Fruit fly (Drosophila melanogaster) whole organism, embryonic: ENCODE data around the gene CG17764.

Experiments
- Awh ChIP-seq: fragments of 200-800 bp; sonication (Bioruptor generic); IDR thresholded peaks from 2 replicates; pipeline ENCODE4, ENCODE4 v1.3.6; 2022; ENCODE audit warnings: missing biosample characterization, missing genetic modification characterization
- CG10147 ChIP-seq: fragments of 200-800 bp; sonication (Bioruptor generic); optimal IDR thresholded peaks from 2 replicates; lab custom pipeline; 2019; ENCODE audit warnings: missing biosample characterization, mild to moderate bottlenecking, missing genetic modification characterization, moderate library complexity
- CG10321 ChIP-seq: fragments of 200-800 bp; sonication (Bioruptor generic); IDR thresholded peaks from 2 replicates; pipeline ENCODE4 v1.3.6; 2022; ENCODE audit warnings: missing biosample characterization, missing genetic modification characterization
- CG12744 ChIP-seq: fragments of 200-800 bp; sonication (Bioruptor generic); optimal IDR thresholded peaks from 2 replicates; lab custom pipeline; 2016; ENCODE audit warnings: missing biosample characterization, missing genetic modification characterization
- CG12942 ChIP-seq: fragments of 200-800 bp; sonication (Bioruptor generic); optimal IDR thresholded peaks from 3 replicates; lab custom pipeline; 2016; ENCODE audit warnings: missing biosample characterization, missing genetic modification characterization
- CG15601 ChIP-seq: fragments of 200-800 bp; sonication (Bioruptor generic); optimal IDR thresholded peaks from 3 replicates; lab custom pipeline; 2019; ENCODE audit warnings: missing biosample characterization, mild to moderate bottlenecking, missing genetic modification characterization, moderate library complexity
- CG1603 ChIP-seq: fragments of 200-800 bp; sonication (Bioruptor generic); optimal IDR thresholded peaks from 2 replicates; lab custom pipeline; 2019; ENCODE audit warnings: missing biosample characterization, mild to moderate bottlenecking, missing genetic modification characterization, moderate library complexity
- CG18619 ChIP-seq: fragments of 200-800 bp; sonication (Bioruptor generic); optimal IDR thresholded peaks from 3 replicates; lab custom pipeline; 2017; ENCODE audit warnings: missing biosample characterization, mild to moderate bottlenecking, missing genetic modification characterization
- CG31224 ChIP-seq: fragments of 200-800 bp; sonication (Bioruptor generic); IDR thresholded peaks from 2 replicates; pipeline ENCODE4 v1.3.6; 2022; ENCODE audit warnings: missing biosample characterization, missing genetic modification characterization
- CG4282 ChIP-seq: fragments of 200-800 bp; sonication (Bioruptor generic); optimal IDR thresholded peaks from 2 replicates; lab custom pipeline; 2016; ENCODE audit warnings: missing biosample characterization, missing genetic modification characterization
- CG7357 ChIP-seq: fragments of 200-800 bp; sonication (Bioruptor generic); IDR thresholded peaks from 3 replicates; pipeline ENCODE4 v1.3.6; 2022; ENCODE audit warnings: missing biosample characterization, missing genetic modification characterization
- CG7839 ChIP-seq: fragments of 200-800 bp; sonication (Bioruptor generic); optimal IDR thresholded peaks from 3 replicates; lab custom pipeline; 2018; ENCODE audit warnings: missing biosample characterization, mild to moderate bottlenecking, missing genetic modification characterization, moderate library complexity
- CG7928 ChIP-seq: fragments of 200-800 bp; sonication (Bioruptor generic); optimal IDR thresholded peaks from 2 replicates; lab custom pipeline; 2017; ENCODE audit warnings: missing biosample characterization, mild to moderate bottlenecking, missing genetic modification characterization
- CG8089 ChIP-seq: fragments of 200-800 bp; sonication (Bioruptor generic); optimal IDR thresholded peaks from 3 replicates; lab custom pipeline; 2016; ENCODE audit warnings: missing biosample characterization, missing genetic modification characterization
- CG8290 ChIP-seq, 3 experiments: fragments of 200-800 bp; sonication (Bioruptor generic); optimal IDR thresholded peaks; 2 replicates each; lab custom pipeline; 2016 to 2019; ENCODE audit warnings: missing biosample characterization in 3 of 3, missing genetic modification characterization in 3 of 3, mild to moderate bottlenecking in 2 of 3, moderate library complexity in 1 of 3
- CG8924 ChIP-seq: fragments of 200-800 bp; optimal IDR thresholded peaks from 3 replicates; lab custom pipeline; 2019; ENCODE audit warnings: missing biosample characterization, mild to moderate bottlenecking, missing genetic modification characterization, moderate library complexity
- CG9609 ChIP-seq: fragments of 200-800 bp; sonication (Bioruptor generic); optimal IDR thresholded peaks from 3 replicates; lab custom pipeline; 2016; ENCODE audit warnings: missing biosample characterization, missing genetic modification characterization
- CG9932 ChIP-seq: fragments of 200-800 bp; sonication (Bioruptor generic); IDR thresholded peaks from 2 replicates; pipeline ENCODE4 v1.3.6; 2022; ENCODE audit warnings: missing biosample characterization, missing genetic modification characterization
- Deaf1 ChIP-seq: fragments of 200-800 bp; optimal IDR thresholded peaks from 3 replicates; lab custom pipeline; 2019; ENCODE audit warnings: missing biosample characterization, mild to moderate bottlenecking, missing genetic modification characterization, moderate library complexity
- Eip74EF ChIP-seq, 2 experiments: fragments of 200-800 bp in 1 of 2; fragments of >200 bp in 1 of 2; sonication (Bioruptor generic) in 1 of 2; optimal IDR thresholded peaks; 2 replicates each; lab custom pipeline; 2017 to 2019; ENCODE audit warnings: missing biosample characterization in 2 of 2, missing genetic modification characterization in 2 of 2, mild to moderate bottlenecking in 1 of 2, moderate library complexity in 1 of 2
- HLH3B ChIP-seq: fragments of 200-800 bp; sonication (Bioruptor generic); IDR thresholded peaks from 2 replicates; pipeline ENCODE4 v1.3.6; 2022; ENCODE audit warnings: missing biosample characterization, missing genetic modification characterization
- Jarid2 ChIP-seq: fragments of 200-800 bp; sonication (Bioruptor generic); optimal IDR thresholded peaks from 3 replicates; lab custom pipeline; 2017; ENCODE audit warnings: mild to moderate bottlenecking, missing biosample characterization, missing genetic modification reagents, missing genetic modification characterization
- Lim3 ChIP-seq: fragments of 200-800 bp; sonication (Bioruptor generic); IDR thresholded peaks from 2 replicates; pipeline ENCODE4 v1.3.6; 2022; ENCODE audit warnings: missing biosample characterization, missing genetic modification characterization
- Ptx1 ChIP-seq: fragments of 200-800 bp; sonication (Bioruptor generic); IDR thresholded peaks from 2 replicates; pipeline ENCODE4 v1.3.6; 2022; ENCODE audit warnings: missing biosample characterization, missing genetic modification characterization
- Spps ChIP-seq: fragments of 200-800 bp; sonication (Bioruptor generic); optimal IDR thresholded peaks from 2 replicates; lab custom pipeline; 2018; ENCODE audit warnings: missing biosample characterization, mild to moderate bottlenecking, missing genetic modification characterization
- Stat92E ChIP-seq, 3 experiments: fragments of >200 bp in 2 of 3; fragments of 200-800 bp in 1 of 3; sonication (Bioruptor generic) in 1 of 3; optimal IDR thresholded peaks; 2 replicates each; lab custom pipeline; 2017 to 2019; ENCODE audit warnings: missing biosample characterization in 3 of 3, missing genetic modification characterization in 3 of 3, mild to moderate bottlenecking in 1 of 3, moderate library complexity in 1 of 3
- Usf ChIP-seq: fragments of 200-800 bp; sonication (Bioruptor generic); optimal IDR thresholded peaks from 2 replicates; lab custom pipeline; 2017; ENCODE audit warnings: missing genotype, missing biosample characterization, missing genetic modification characterization
- Xbp1 ChIP-seq: fragments of 200-800 bp; sonication (Bioruptor generic); optimal IDR thresholded peaks from 3 replicates; lab custom pipeline; 2016; ENCODE audit warnings: missing biosample characterization, mild to moderate bottlenecking, missing genetic modification characterization
- al ChIP-seq: fragments of 200-800 bp; sonication (Bioruptor generic); IDR thresholded peaks from 2 replicates; pipeline ENCODE4 v1.3.6; 2022; ENCODE audit warnings: missing biosample characterization, missing genetic modification characterization
- aop ChIP-seq: fragments of 200-800 bp; sonication (Bioruptor generic); IDR thresholded peaks from 2 replicates; pipeline ENCODE4 v1.3.6; 2022; ENCODE audit warnings: missing biosample characterization, missing genetic modification characterization
- bowl ChIP-seq: fragments of 200-800 bp; sonication (Bioruptor generic); IDR thresholded peaks from 2 replicates; pipeline ENCODE4 v1.3.6; 2022; ENCODE audit warnings: missing biosample characterization, missing genetic modification characterization
- cas ChIP-seq: fragments of 200-800 bp; sonication (Bioruptor generic); IDR thresholded peaks from 2 replicates; pipeline ENCODE4 v1.3.6; 2022; ENCODE audit warnings: missing biosample characterization, missing genetic modification characterization
- crc ChIP-seq: fragments of 200-800 bp; sonication (Bioruptor generic); optimal IDR thresholded peaks from 2 replicates; lab custom pipeline; 2016; ENCODE audit warnings: missing biosample characterization, missing genetic modification characterization
- dm ChIP-seq: fragments of 200-800 bp; sonication (Bioruptor generic); optimal IDR thresholded peaks from 3 replicates; lab custom pipeline; 2016; ENCODE audit warnings: missing biosample characterization, missing genetic modification characterization
- fd3F ChIP-seq: fragments of 200-800 bp; sonication (Bioruptor generic); optimal IDR thresholded peaks from 2 replicates; lab custom pipeline; 2018; ENCODE audit warnings: missing biosample characterization, mild to moderate bottlenecking, missing genetic modification characterization, moderate library complexity
- fd64A ChIP-seq: fragments of 200-800 bp; sonication (Bioruptor generic); optimal IDR thresholded peaks from 3 replicates; lab custom pipeline; 2018; ENCODE audit warnings: missing biosample characterization, mild to moderate bottlenecking, missing genetic modification characterization
- gcm ChIP-seq: fragments of 200-800 bp; sonication (Bioruptor generic); optimal IDR thresholded peaks from 2 replicates; lab custom pipeline; 2019; ENCODE audit warnings: missing biosample characterization, mild to moderate bottlenecking, missing genetic modification characterization, moderate library complexity
- gfzf ChIP-seq: fragments of 200-800 bp; sonication (Bioruptor generic); optimal IDR thresholded peaks from 2 replicates; lab custom pipeline; 2016; ENCODE audit warnings: missing biosample characterization, mild to moderate bottlenecking, missing genetic modification characterization, moderate library complexity
- ham ChIP-seq: fragments of 200-800 bp; sonication (Bioruptor generic); IDR thresholded peaks from 2 replicates; pipeline ENCODE4 v1.3.6; 2022; ENCODE audit warnings: missing biosample characterization, missing genetic modification characterization
- jing ChIP-seq: fragments of 200-800 bp; sonication (Bioruptor generic); optimal IDR thresholded peaks from 2 replicates; lab custom pipeline; 2018; ENCODE audit warnings: missing biosample characterization, mild to moderate bottlenecking, missing genetic modification characterization
- kni ChIP-seq: fragments of 200-800 bp; sonication (Bioruptor generic); optimal IDR thresholded peaks from 3 replicates; lab custom pipeline; 2017; ENCODE audit warnings: mild to moderate bottlenecking, missing biosample characterization, missing genetic modification reagents, missing genetic modification characterization
- mam ChIP-seq: fragments of 200-800 bp; sonication (Bioruptor generic); optimal IDR thresholded peaks from 3 replicates; lab custom pipeline; 2016; ENCODE audit warnings: missing biosample characterization, missing genetic modification characterization
- ranshi ChIP-seq: fragments of 200-800 bp; sonication (Bioruptor generic); IDR thresholded peaks from 2 replicates; pipeline ENCODE4 v1.3.6; 2022; ENCODE audit warnings: missing biosample characterization, missing genetic modification characterization
- rib ChIP-seq: fragments of 200-800 bp; sonication (Bioruptor generic); IDR thresholded peaks from 2 replicates; pipeline ENCODE4 v1.3.6; 2022; ENCODE audit warnings: missing biosample characterization, missing genetic modification characterization
- run ChIP-seq: fragments of 200-800 bp; sonication (Bioruptor generic); optimal IDR thresholded peaks from 3 replicates; lab custom pipeline; 2018; ENCODE audit warnings: missing biosample characterization, mild to moderate bottlenecking, missing genetic modification characterization
- scrt ChIP-seq: fragments of 200-800 bp; sonication (Bioruptor generic); optimal IDR thresholded peaks from 2 replicates; lab custom pipeline; 2018; ENCODE audit warnings: missing biosample characterization, mild to moderate bottlenecking, missing genetic modification characterization, moderate library complexity
- sna ChIP-seq: fragments of 200-800 bp; sonication (Bioruptor generic); IDR thresholded peaks from 2 replicates; pipeline ENCODE4 v1.3.6; 2022; ENCODE audit warnings: missing biosample characterization, missing genetic modification characterization; ENCODE audit not compliant: partially characterized antibody
- tap ChIP-seq: fragments of 200-800 bp; optimal IDR thresholded peaks from 3 replicates; lab custom pipeline; 2019; ENCODE audit warnings: missing biosample characterization, mild to moderate bottlenecking, missing genetic modification characterization, moderate library complexity
- tin ChIP-seq: fragments of 200-800 bp; sonication (Bioruptor generic); optimal IDR thresholded peaks from 3 replicates; lab custom pipeline; 2016; ENCODE audit warnings: missing biosample characterization, missing genetic modification characterization
- zf30C ChIP-seq: fragments of 200-800 bp; sonication (Bioruptor generic); optimal IDR thresholded peaks from 3 replicates; lab custom pipeline; 2018; ENCODE audit warnings: missing biosample characterization, mild to moderate bottlenecking, missing genetic modification characterization

The CG17764 gene

dm6 chrX:5311838-5312339, 4.7 kb upstream of the CG17764 start, which contains the start of the genes TrxT and dhd (continued):
- TF ChIP-seq Deaf1 (no peak), CG18619 (GFP tag; lab: Kevin White, UChicago) (no peak), mam (peak; percentile 22), Awh (GFP tag; lab: Robert Waterston, UW) (peak; percentile 8; the same call in 1 of the 2 replicates), Eip74EF (GFP tag; optimal IDR thresholded peaks at IDR 0.05; lab: Kevin White, UChicago) (no peak), zf30C (GFP tag; lab: Kevin White, UChicago) (no peak), kni (no peak), ranshi (peak; percentile 19; the same call in 1 of the 2 replicates), CG10321 (GFP tag; lab: Robert Waterston, UW) (no peak), fd64A (GFP tag; lab: Kevin White, UChicago) (no peak), CG12744 (GFP tag; lab: Kevin White, UChicago) (peak; percentile 30), crc (GFP tag; lab: Kevin White, UChicago) (no peak), CG8924 (tag; lab: Kevin White, UChicago) (no peak), tap (no peak), CG7839 (tag; lab: Kevin White, UChicago) (no peak), CG15601 (tag; lab: Kevin White, UChicago) (no peak), HLH3B (GFP tag; lab: Robert Waterston, UW) (0 out of 2 replicates have a peak, but pooled peaks have one; percentile 5), gfzf (GFP tag; lab: Kevin White, UChicago) (peak; percentile 3), tin (GFP tag; lab: Kevin White, UChicago) (no peak), CG1603 (tag; lab: Kevin White, UChicago) (no peak), sna (GFP tag; lab: Robert Waterston, UW) (peak; percentile 59; the same call in 1 of the 2 replicates), bowl (GFP tag; lab: Robert Waterston, UW) (no peak), al (GFP tag; lab: Robert Waterston, UW) (no peak), CG9609 (no peak), scrt (GFP tag; lab: Kevin White, UChicago) (no peak), CG8089 (no peak), CG4282 (no peak), CG9932 (GFP tag; lab: Robert Waterston, UW) (peak; percentile 34; the same call in 1 of the 2 replicates), CG8290 (GFP tag; optimal IDR thresholded peaks at IDR 0.05; lab: Kevin White, UChicago) (peak; percentile 81), CG8290 (tag; optimal IDR thresholded peaks at IDR 0.05; lab: Kevin White, UChicago) (peak; percentile 72 to 93), fd3F (no peak), gcm (GFP tag; lab: Kevin White, UChicago) (no peak), Stat92E (GFP tag; optimal IDR thresholded peaks at IDR 0.05; lab: Kevin White, UChicago) (no peak), CG7928 (no peak), rib (GFP tag; lab: Robert Waterston, UW) (0 out of 2 replicates have a peak, but pooled peaks have one; percentile 43), Spps (tag; lab: Kevin White, UChicago) (no peak), ham (GFP tag; lab: Robert Waterston, UW) (no peak), jing (GFP tag; lab: Kevin White, UChicago) (no peak), Usf (GFP tag; lab: Kevin White, UChicago) (no peak), dm (GFP tag; lab: Kevin White, UChicago) (peak; percentile 89), run (tag; lab: Kevin White, UChicago) (no peak), CG7357 (no peak), CG12942 (GFP tag; lab: Kevin White, UChicago) (no peak), Ptx1 (GFP tag; lab: Robert Waterston, UW) (peak; percentile 28; the same call in 1 of the 2 replicates), CG10147 (GFP tag; lab: Kevin White, UChicago) (no peak), CG31224 (GFP tag; lab: Robert Waterston, UW) (no peak), Lim3 (GFP tag; lab: Robert Waterston, UW) (no peak), aop (no peak), Xbp1 (GFP tag; lab: Kevin White, UChicago) (peak; percentile 31), cas (GFP tag; lab: Robert Waterston, UW) (0 out of 2 replicates have a peak, but pooled peaks have one; percentile 9), Jarid2 (GFP tag; lab: Kevin White, UChicago) (no peak)
